Fruit fly (Drosophila melanogaster) whole organism, embryonic: Measurements from ENCODE around the gene CG5390.
A peak's percentile ranks its signal among the peaks of the same experiment; 100 is the strongest.

Experiments
- B-H1 ChIP-seq: fragments of 200-800 bp; sonication (Bioruptor generic); IDR thresholded peaks from 3 replicates; pipeline ENCODE4 v1.3.6; 2022; ENCODE audit warnings: missing biosample characterization, missing genetic modification characterization
- BEAF-32 ChIP-seq: fragments of 200-800 bp; sonication (Bioruptor generic); optimal IDR thresholded peaks from 3 replicates; lab custom pipeline; 2017; ENCODE audit warnings: missing biosample characterization, missing genetic modification characterization, mild to moderate bottlenecking, moderate library complexity, missing genetic modification reagents
- CG10274 ChIP-seq: fragments of 200-800 bp; sonication (Bioruptor generic); optimal IDR thresholded peaks from 3 replicates; lab custom pipeline; 2017; ENCODE audit warnings: missing biosample characterization, mild to moderate bottlenecking, missing genetic modification characterization
- CG10565 ChIP-seq: fragments of 200-800 bp; sonication (Bioruptor generic); optimal IDR thresholded peaks from 3 replicates; lab custom pipeline; 2016; ENCODE audit warnings: missing biosample characterization, mild to moderate bottlenecking, missing genetic modification characterization
- CG11560 ChIP-seq: fragments of 200-800 bp; sonication (Bioruptor generic); IDR thresholded peaks from 3 replicates; pipeline ENCODE4 v1.3.6; 2022; ENCODE audit warnings: missing biosample characterization, missing genetic modification characterization
- CG13775 ChIP-seq: fragments of 200-800 bp; sonication (Bioruptor generic); optimal IDR thresholded peaks from 3 replicates; lab custom pipeline; 2017; ENCODE audit warnings: missing biosample characterization, mild to moderate bottlenecking, missing genetic modification characterization
- CG2116 ChIP-seq: fragments of 200-800 bp; sonication (Bioruptor generic); optimal IDR thresholded peaks from 3 replicates; lab custom pipeline; 2018; ENCODE audit warnings: missing biosample characterization, mild to moderate bottlenecking, missing genetic modification characterization
- CG33557 ChIP-seq: fragments of 200-800 bp; sonication (Bioruptor generic); optimal IDR thresholded peaks from 2 replicates; lab custom pipeline; 2019; ENCODE audit warnings: missing biosample characterization, mild to moderate bottlenecking, missing genetic modification characterization, moderate library complexity
- CG4617 ChIP-seq: fragments of 200-800 bp; sonication (Bioruptor generic); optimal IDR thresholded peaks from 3 replicates; lab custom pipeline; 2016; ENCODE audit warnings: missing biosample characterization, missing genetic modification characterization, borderline replicate concordance
- CG6813 ChIP-seq: fragments of 200-800 bp; sonication (Bioruptor generic); optimal IDR thresholded peaks from 2 replicates; lab custom pipeline; 2017; ENCODE audit warnings: missing biosample characterization, missing genetic modification characterization, mild to moderate bottlenecking, moderate library complexity, missing genetic modification reagents
- CG6854 ChIP-seq: fragments of 200-800 bp; sonication (Bioruptor generic); optimal IDR thresholded peaks from 3 replicates; lab custom pipeline; 2017; ENCODE audit warnings: missing biosample characterization, mild to moderate bottlenecking, missing genetic modification characterization
- CG7372 ChIP-seq: fragments of 200-800 bp; sonication (Bioruptor generic); IDR thresholded peaks from 2 replicates; pipeline ENCODE4 v1.3.6; 2022; ENCODE audit warnings: missing biosample characterization, missing genetic modification characterization
- CG7556 ChIP-seq: fragments of 200-800 bp; sonication (Bioruptor generic); optimal IDR thresholded peaks from 2 replicates; lab custom pipeline; 2017; ENCODE audit warnings: missing biosample characterization, mild to moderate bottlenecking, missing genetic modification characterization
- CG7963 ChIP-seq: fragments of 200-800 bp; sonication (Bioruptor generic); IDR thresholded peaks from 3 replicates; pipeline ENCODE4 v1.3.6; 2022; ENCODE audit warnings: missing biosample characterization, missing genetic modification characterization; ENCODE audit not compliant: partially characterized antibody
- CG8290 ChIP-seq, 3 experiments: fragments of 200-800 bp; sonication (Bioruptor generic); optimal IDR thresholded peaks; 2 replicates each; lab custom pipeline; 2016 to 2019; ENCODE audit warnings: missing biosample characterization in 3 of 3, missing genetic modification characterization in 3 of 3, mild to moderate bottlenecking in 2 of 3, moderate library complexity in 1 of 3
- CG8388 ChIP-seq: fragments of 200-800 bp; sonication (Bioruptor generic); optimal IDR thresholded peaks from 2 replicates; lab custom pipeline; 2019; ENCODE audit warnings: missing biosample characterization, mild to moderate bottlenecking, missing genetic modification characterization, moderate library complexity
- Fer1 ChIP-seq: fragments of 200-800 bp; sonication (Bioruptor generic); optimal IDR thresholded peaks from 2 replicates; lab custom pipeline; 2017; ENCODE audit warnings: missing biosample characterization, mild to moderate bottlenecking, missing genetic modification characterization
- Gug ChIP-seq: fragments of 200-800 bp; sonication (Bioruptor generic); IDR thresholded peaks from 4 replicates; pipeline ENCODE4 v1.3.6; 2022; ENCODE audit warnings: missing biosample characterization, missing genetic modification characterization
- HLH4C ChIP-seq: fragments of 200-800 bp; sonication (Bioruptor generic); IDR thresholded peaks from 3 replicates; pipeline ENCODE4 v1.3.6; 2022; ENCODE audit warnings: missing biosample characterization, missing genetic modification characterization; ENCODE audit not compliant: partially characterized antibody
- Hey ChIP-seq: fragments of 200-800 bp; sonication (Bioruptor generic); optimal IDR thresholded peaks from 3 replicates; lab custom pipeline; 2018; ENCODE audit warnings: missing biosample characterization, mild to moderate bottlenecking, missing genetic modification characterization
- Meics ChIP-seq: fragments of 200-800 bp; sonication (Bioruptor generic); optimal IDR thresholded peaks from 2 replicates; lab custom pipeline; 2017; ENCODE audit warnings: missing biosample characterization, mild to moderate bottlenecking, missing genetic modification characterization
- Ravus ChIP-seq: fragments of 200-800 bp; sonication (Bioruptor generic); IDR thresholded peaks from 2 replicates; pipeline ENCODE4 v1.3.6; 2022; ENCODE audit warnings: missing biosample characterization, missing genetic modification characterization
- Sry-δ ChIP-seq: fragments of 200-800 bp; sonication (Bioruptor generic); optimal IDR thresholded peaks from 2 replicates; lab custom pipeline; 2016; ENCODE audit warnings: missing biosample characterization, missing genetic modification characterization
- aop ChIP-seq: fragments of 200-800 bp; sonication (Bioruptor generic); IDR thresholded peaks from 2 replicates; pipeline ENCODE4 v1.3.6; 2022; ENCODE audit warnings: missing biosample characterization, missing genetic modification characterization
- bcd ChIP-seq: fragments of 200-800 bp; sonication (Bioruptor generic); optimal IDR thresholded peaks from 2 replicates; lab custom pipeline; 2017; ENCODE audit warnings: missing biosample characterization, mild to moderate bottlenecking, missing genetic modification characterization
- chif ChIP-seq, 2 experiments: fragments of 200-800 bp; sonication (Bioruptor generic); optimal IDR thresholded peaks; 3 replicates each; lab custom pipeline; 2016; ENCODE audit warnings: missing biosample characterization in 2 of 2, missing genetic modification characterization in 2 of 2
- chn ChIP-seq: fragments of 200-800 bp; sonication (Bioruptor generic); optimal IDR thresholded peaks from 2 replicates; lab custom pipeline; 2016; ENCODE audit warnings: missing biosample characterization, missing genetic modification characterization
- crc ChIP-seq: fragments of 200-800 bp; sonication (Bioruptor generic); optimal IDR thresholded peaks from 2 replicates; lab custom pipeline; 2016; ENCODE audit warnings: missing biosample characterization, missing genetic modification characterization
- dati ChIP-seq: fragments of 200-800 bp; sonication (Bioruptor generic); IDR thresholded peaks from 2 replicates; pipeline ENCODE4 v1.3.6; 2022; ENCODE audit warnings: missing biosample characterization, missing genetic modification characterization
- fd96Cb ChIP-seq: fragments of 200-800 bp; sonication (Bioruptor generic); optimal IDR thresholded peaks from 2 replicates; lab custom pipeline; 2018; ENCODE audit warnings: missing biosample characterization, mild to moderate bottlenecking, missing genetic modification characterization, moderate library complexity
- gce ChIP-seq: fragments of 200-800 bp; sonication (Bioruptor generic); IDR thresholded peaks from 3 replicates; pipeline ENCODE4 v1.3.6; 2022; ENCODE audit warnings: missing biosample characterization, missing genetic modification characterization
- gro ChIP-seq: fragments of 200-800 bp; sonication (Bioruptor generic); optimal IDR thresholded peaks from 2 replicates; lab custom pipeline; 2016; ENCODE audit warnings: missing biosample characterization, missing genetic modification characterization
- gsb-n ChIP-seq: fragments of 200-800 bp; sonication (Bioruptor generic); optimal IDR thresholded peaks from 3 replicates; lab custom pipeline; 2018; ENCODE audit warnings: missing biosample characterization, mild to moderate bottlenecking, missing genetic modification characterization
- insv ChIP-seq, 2 experiments: fragments of 200-800 bp; sonication (Bioruptor generic); optimal IDR thresholded peaks; 3 replicates each; lab custom pipeline; 2016 to 2018; ENCODE audit warnings: missing biosample characterization in 2 of 2, missing genetic modification characterization in 2 of 2
- jigr1 ChIP-seq: fragments of 200-800 bp; sonication (Bioruptor generic); IDR thresholded peaks from 3 replicates; pipeline ENCODE4 v1.3.6; 2022; ENCODE audit warnings: missing biosample characterization, missing genetic modification characterization
- jing ChIP-seq: fragments of 200-800 bp; sonication (Bioruptor generic); optimal IDR thresholded peaks from 2 replicates; lab custom pipeline; 2018; ENCODE audit warnings: missing biosample characterization, mild to moderate bottlenecking, missing genetic modification characterization
- kay ChIP-seq: fragments of 200-800 bp; sonication (Bioruptor generic); optimal IDR thresholded peaks from 2 replicates; lab custom pipeline; 2016; ENCODE audit warnings: missing biosample characterization, missing genetic modification characterization
- nerfin-2 ChIP-seq: fragments of 200-800 bp; sonication (Bioruptor generic); IDR thresholded peaks from 2 replicates; pipeline ENCODE4 v1.3.6; 2022; ENCODE audit warnings: missing biosample characterization, missing genetic modification characterization; ENCODE audit not compliant: partially characterized antibody
- org-1 ChIP-seq: fragments of 200-800 bp; sonication (Bioruptor generic); optimal IDR thresholded peaks from 2 replicates; lab custom pipeline; 2017; ENCODE audit warnings: missing biosample characterization, missing genetic modification characterization
- pho ChIP-seq: fragments of 200-800 bp; sonication (Bioruptor generic); optimal IDR thresholded peaks from 2 replicates; lab custom pipeline; 2016; ENCODE audit warnings: missing biosample characterization, missing genetic modification characterization
- pnt ChIP-seq: fragments of 200-800 bp; sonication (Bioruptor generic); optimal IDR thresholded peaks from 3 replicates; lab custom pipeline; 2016; ENCODE audit warnings: missing biosample characterization, missing genetic modification characterization
- scrt ChIP-seq: fragments of 200-800 bp; sonication (Bioruptor generic); optimal IDR thresholded peaks from 2 replicates; lab custom pipeline; 2018; ENCODE audit warnings: missing biosample characterization, mild to moderate bottlenecking, missing genetic modification characterization, moderate library complexity
- slp2 ChIP-seq: fragments of 200-800 bp; sonication (Bioruptor generic); optimal IDR thresholded peaks from 2 replicates; lab custom pipeline; 2016; ENCODE audit warnings: missing biosample characterization, missing genetic modification characterization
- tio ChIP-seq: fragments of 200-800 bp; sonication (Bioruptor generic); optimal IDR thresholded peaks from 2 replicates; lab custom pipeline; 2017; ENCODE audit warnings: missing biosample characterization, missing genetic modification characterization, inconsistent platforms
- trem ChIP-seq: fragments of 200-800 bp; optimal IDR thresholded peaks from 3 replicates; lab custom pipeline; 2019; ENCODE audit warnings: missing biosample characterization, mild to moderate bottlenecking, missing genetic modification characterization, moderate library complexity
- trh ChIP-seq: fragments of 200-800 bp; sonication (Bioruptor generic); optimal IDR thresholded peaks from 2 replicates; lab custom pipeline; 2016; ENCODE audit warnings: missing biosample characterization, missing genetic modification characterization
- unc-4 ChIP-seq: fragments of 200-800 bp; sonication (Bioruptor generic); IDR thresholded peaks from 2 replicates; pipeline ENCODE4 v1.3.6; 2022; ENCODE audit warnings: missing biosample characterization, missing genetic modification characterization; ENCODE audit not compliant: partially characterized antibody
- wor ChIP-seq: fragments of 200-800 bp; sonication (Bioruptor generic); IDR thresholded peaks from 2 replicates; pipeline ENCODE4 v1.3.6; 2022; ENCODE audit warnings: missing biosample characterization, missing genetic modification characterization

Gene CG5390

DNA sequence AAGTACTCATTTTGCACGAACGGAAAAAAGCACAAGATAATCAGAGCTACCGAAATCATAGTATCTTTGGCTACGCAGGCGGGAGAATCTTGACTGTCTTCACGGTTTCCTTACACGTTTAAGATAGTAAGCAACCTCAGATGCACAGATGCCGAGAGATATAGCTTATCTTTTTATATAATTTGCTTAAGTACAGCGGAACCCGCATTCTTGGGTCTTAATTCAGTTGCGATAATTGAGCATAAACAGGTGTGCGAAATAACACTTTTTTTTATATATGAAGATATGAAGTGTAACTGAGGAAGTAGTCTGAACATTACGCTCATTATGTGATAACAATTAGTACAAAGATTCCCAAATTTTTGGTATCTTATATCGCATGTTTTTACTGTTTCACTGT is 25.6 kb downstream of the CG5390 start, which contains the start of gene CG34043:
Gene CG34043, minus strand, starts transcription at position 101 of the 400 bp plus-strand sequence.
- TF ChIP-seq insv (GFP tag; optimal IDR thresholded peaks at IDR 0.05; lab: Kevin White, UChicago) (no peak), CG7556 (GFP tag; lab: Kevin White, UChicago) (no peak), jigr1 (GFP tag; lab: Robert Waterston, UW) (no peak), CG13775 (GFP tag; lab: Kevin White, UChicago) (no peak)

DNA sequence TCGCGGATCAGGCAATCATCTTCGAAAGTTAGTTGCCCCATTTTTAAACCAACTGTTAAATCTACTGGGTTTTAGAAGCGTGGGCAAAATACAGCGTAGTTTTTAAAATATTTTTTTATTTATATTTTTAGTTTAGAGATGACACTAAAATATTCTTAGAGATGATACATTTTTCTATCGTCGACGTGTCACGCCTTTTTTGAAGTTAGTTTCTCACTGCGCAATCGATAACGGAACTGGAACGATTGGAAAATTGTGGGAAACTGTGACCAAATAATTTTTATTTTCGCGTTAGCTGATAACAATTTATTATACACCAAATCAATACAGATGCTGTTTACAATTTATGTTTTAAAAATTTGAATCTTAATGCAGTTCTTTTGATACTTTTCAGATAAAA is 27.7 kb downstream of the CG5390 start, which contains the start of gene Utx:
Gene Utx, minus strand, starts transcription at position 154 of the 400 bp plus-strand sequence.
- TF ChIP-seq CG10274 (GFP tag; lab: Kevin White, UChicago) (no peak), CG7963 (GFP tag; lab: Robert Waterston, UW) (peak; percentile 51; the same call in 1 of the 3 replicates), Hey (tag; lab: Kevin White, UChicago) (no peak), wor (GFP tag; lab: Robert Waterston, UW) (no peak), trh (no peak), CG6854 (GFP tag; lab: Kevin White, UChicago) (no peak), jing (GFP tag; lab: Kevin White, UChicago) (no peak), pnt (no peak), CG8388 (GFP tag; lab: Kevin White, UChicago) (no peak), CG10565 (no peak), CG33557 (GFP tag; lab: Kevin White, UChicago) (no peak), CG2116 (GFP tag; lab: Kevin White, UChicago) (peak; percentile 49), slp2 (GFP tag; lab: Kevin White, UChicago) (no peak), CG6813 (no peak), CG4617 (GFP tag; lab: Kevin White, UChicago) (peak; percentile 55), CG7556 (GFP tag; lab: Kevin White, UChicago) (no peak), Fer1 (no peak), tio (GFP tag; lab: Kevin White, UChicago) (no peak), gro (GFP tag; lab: Kevin White, UChicago) (peak; percentile 61), dati (GFP tag; lab: Robert Waterston, UW) (no peak), Sry-δ (peak; percentile 92), org-1 (GFP tag; lab: Kevin White, UChicago) (no peak), kay (GFP tag; lab: Kevin White, UChicago) (no peak), crc (GFP tag; lab: Kevin White, UChicago) (no peak), HLH4C (GFP tag; lab: Robert Waterston, UW) (peak; percentile 78), scrt (no peak), fd96Cb (tag; lab: Kevin White, UChicago) (no peak), Ravus (GFP tag; lab: Robert Waterston, UW) (no peak), pho (GFP tag; lab: Kevin White, UChicago) (no peak), trem (tag; lab: Kevin White, UChicago) (peak; percentile 49), unc-4 (GFP tag; lab: Robert Waterston, UW) (peak; percentile 75), Gug (GFP tag; lab: Robert Waterston, UW) (no peak; the same call in 3 of the 4 replicates), chn (GFP tag; lab: Kevin White, UChicago) (no peak), CG8290 (GFP tag; optimal IDR thresholded peaks at IDR 0.05; lab: Kevin White, UChicago) (peak; percentile 5), CG8290 (tag; optimal IDR thresholded peaks at IDR 0.05; lab: Kevin White, UChicago) (no peak), Meics (GFP tag; lab: Kevin White, UChicago) (no peak), gsb-n (tag; lab: Kevin White, UChicago) (no peak), CG7372 (no peak), chif (GFP tag; optimal IDR thresholded peaks at IDR 0.05; lab: Kevin White, UChicago) (no peak), BEAF-32 (GFP tag; lab: Kevin White, UChicago) (peak; percentile 88), aop (GFP tag; lab: Robert Waterston, UW) (no peak), CG11560 (tag; lab: Robert Waterston, UW) (no peak), gce (GFP tag; lab: Robert Waterston, UW) (no peak), nerfin-2 (GFP tag; lab: Robert Waterston, UW) (peak; percentile 48; the same call in 1 of the 2 replicates), B-H1 (no peak), bcd (GFP tag; lab: Kevin White, UChicago) (no peak)
